Fruit fly (Drosophila melanogaster): ENCODE data around the gene bnk.
A peak's percentile ranks its signal among the peaks of the same experiment; 100 is the strongest.

bnk gene

DNA sequence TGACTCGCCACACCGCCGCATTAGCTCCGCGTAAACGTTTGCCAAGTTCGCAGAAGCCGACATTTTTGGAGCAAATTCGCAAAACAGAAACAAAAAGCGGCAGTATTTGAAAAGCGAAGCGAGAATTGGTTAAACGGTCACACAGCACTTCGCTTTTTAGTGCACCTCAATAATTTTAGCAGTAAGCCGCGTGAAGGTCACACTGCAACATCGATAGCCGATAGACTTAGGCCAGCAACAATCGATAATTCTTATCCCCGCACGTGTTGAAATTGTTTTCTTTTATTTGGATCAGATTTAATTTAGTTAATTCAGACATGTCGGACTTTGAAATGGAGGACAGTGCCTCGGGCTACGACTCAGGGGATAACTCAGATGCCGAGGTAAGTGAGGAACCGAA is 20.1 kb downstream of the bnk start, which contains the start of the genes Zwilch and CG1542:
Gene Zwilch (minus strand): TSS at position 150 of the 400 bp plus-strand sequence.
Gene CG1542 (plus strand): TSS at position 232 of the 400 bp plus-strand sequence.
- TF ChIP-seq woc (GFP tag; optimal IDR thresholded peaks at IDR 0.05) (no peak), Myc (optimal IDR thresholded peaks at IDR 0.05) (peak; percentile 59)

DNA sequence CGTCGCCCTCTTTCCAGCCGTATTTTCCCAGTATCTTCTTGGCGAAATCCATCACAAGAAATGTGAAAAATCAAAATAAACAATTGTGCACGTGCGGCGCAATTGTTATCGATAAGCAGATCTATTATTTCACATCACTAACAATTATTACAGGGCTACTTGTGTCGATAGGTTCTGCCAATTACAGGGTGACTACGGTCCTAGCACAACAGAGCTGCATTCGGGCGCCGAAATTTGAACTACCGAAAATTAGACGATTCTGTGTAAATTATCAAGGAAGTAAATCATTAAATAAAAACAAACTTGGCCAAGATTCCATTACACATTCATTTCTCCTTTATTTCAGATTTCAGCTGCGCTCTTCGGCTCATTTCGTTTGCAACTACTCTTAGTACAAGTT is 22.7 kb downstream of the bnk start, which contains the start of gene CG15561:
Gene CG15561 (minus strand): TSS at position 113 of the 400 bp plus-strand sequence.
- TF ChIP-seq HLH106 (tag; optimal IDR thresholded peaks at IDR 0.05), result peak; percentile 36
- TF ChIP-seq Rel (GFP tag; optimal IDR thresholded peaks at IDR 0.05), result no peak
- peak; percentile 45 for TF ChIP-seq Rel (tag; optimal IDR thresholded peaks at IDR 0.05)
- peak; percentile 27 for TF ChIP-seq Myc (optimal IDR thresholded peaks at IDR 0.05)
- TF ChIP-seq Hr83 (GFP tag; optimal IDR thresholded peaks at IDR 0.05; ENCODE audit: poor library complexity, severe bottlenecking), result peak; percentile 80
- no peak for TF ChIP-seq ey (GFP tag; optimal IDR thresholded peaks at IDR 0.05)

DNA sequence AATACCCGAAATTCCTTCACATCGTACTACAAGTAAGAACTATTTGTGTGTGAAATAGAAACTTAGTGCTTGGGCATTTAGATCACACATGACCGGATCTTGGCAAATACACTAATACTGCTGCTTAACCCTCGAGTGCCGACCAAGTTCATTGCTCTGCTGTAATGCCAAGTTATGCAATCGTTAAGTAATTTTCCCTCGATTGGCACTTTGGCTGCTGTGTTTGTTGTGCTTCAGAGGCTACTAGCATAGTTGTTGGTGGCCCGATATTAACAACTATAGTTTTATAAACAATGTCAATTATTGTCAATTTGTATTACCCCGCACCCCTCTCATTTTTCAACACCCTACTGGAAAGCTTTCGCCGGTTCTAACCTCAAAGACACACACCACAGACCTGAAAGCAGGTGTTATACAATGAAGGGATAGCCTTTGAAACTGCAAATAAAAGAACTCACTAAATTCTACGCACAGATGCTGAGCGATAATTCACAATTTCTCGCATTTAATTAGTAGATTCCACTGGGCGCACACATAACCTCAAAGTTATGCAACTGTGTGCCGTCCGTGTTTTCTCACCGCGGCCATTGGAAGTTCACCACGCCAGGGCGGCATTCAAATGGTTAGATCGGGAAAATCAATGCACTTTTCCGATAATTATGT is 25.2 kb downstream of the bnk start:
- no peak for TF ChIP-seq Jra (GFP tag; optimal IDR thresholded peaks at IDR 0.05)
- TF ChIP-seq GATAd (GFP tag; optimal IDR thresholded peaks at IDR 0.05), result no peak
- TF ChIP-seq N (GFP tag; optimal IDR thresholded peaks at IDR 0.05), result no peak
- no peak for TF ChIP-seq woc (GFP tag; optimal IDR thresholded peaks at IDR 0.05)
- no peak for TF ChIP-seq dl (GFP tag; optimal IDR thresholded peaks at IDR 0.05; ENCODE audit: insufficient read depth in 1 of 2, partially characterized antibody in 2 of 2)
- TF ChIP-seq h (GFP tag; optimal IDR thresholded peaks at IDR 0.05), result no peak
- TF ChIP-seq psq (GFP tag; optimal IDR thresholded peaks at IDR 0.05), result no peak
- TF ChIP-seq rgr (GFP tag; optimal IDR thresholded peaks at IDR 0.05), result no peak
- TF ChIP-seq sv (GFP tag; optimal IDR thresholded peaks at IDR 0.05), result no peak
- TF ChIP-seq brk (GFP tag; optimal IDR thresholded peaks at IDR 0.05), result no peak
- TF ChIP-seq Vsx2 (GFP tag; optimal IDR thresholded peaks at IDR 0.05; ENCODE audit: partially characterized antibody), result no peak
- TF ChIP-seq Sp1 (GFP tag; optimal IDR thresholded peaks at IDR 0.05), result peak; percentile 6
- TF ChIP-seq CrebA (GFP tag; optimal IDR thresholded peaks at IDR 0.05; ENCODE audit: borderline replicate concordance), result no peak
- TF ChIP-seq Myc (optimal IDR thresholded peaks at IDR 0.05), result peak; percentile 51
- no peak for TF ChIP-seq fru (GFP tag; optimal IDR thresholded peaks at IDR 0.05)
- no peak for TF ChIP-seq Rel (GFP tag; optimal IDR thresholded peaks at IDR 0.05)
- TF ChIP-seq Rel (tag; optimal IDR thresholded peaks at IDR 0.05), result peak; percentile 28
- no peak for TF ChIP-seq OdsH (GFP tag; optimal IDR thresholded peaks at IDR 0.05)
- no peak for TF ChIP-seq Hr83 (GFP tag; optimal IDR thresholded peaks at IDR 0.05; ENCODE audit: poor library complexity, severe bottlenecking)
- TF ChIP-seq Abd-B (GFP tag; optimal IDR thresholded peaks at IDR 0.05), result no peak

DNA sequence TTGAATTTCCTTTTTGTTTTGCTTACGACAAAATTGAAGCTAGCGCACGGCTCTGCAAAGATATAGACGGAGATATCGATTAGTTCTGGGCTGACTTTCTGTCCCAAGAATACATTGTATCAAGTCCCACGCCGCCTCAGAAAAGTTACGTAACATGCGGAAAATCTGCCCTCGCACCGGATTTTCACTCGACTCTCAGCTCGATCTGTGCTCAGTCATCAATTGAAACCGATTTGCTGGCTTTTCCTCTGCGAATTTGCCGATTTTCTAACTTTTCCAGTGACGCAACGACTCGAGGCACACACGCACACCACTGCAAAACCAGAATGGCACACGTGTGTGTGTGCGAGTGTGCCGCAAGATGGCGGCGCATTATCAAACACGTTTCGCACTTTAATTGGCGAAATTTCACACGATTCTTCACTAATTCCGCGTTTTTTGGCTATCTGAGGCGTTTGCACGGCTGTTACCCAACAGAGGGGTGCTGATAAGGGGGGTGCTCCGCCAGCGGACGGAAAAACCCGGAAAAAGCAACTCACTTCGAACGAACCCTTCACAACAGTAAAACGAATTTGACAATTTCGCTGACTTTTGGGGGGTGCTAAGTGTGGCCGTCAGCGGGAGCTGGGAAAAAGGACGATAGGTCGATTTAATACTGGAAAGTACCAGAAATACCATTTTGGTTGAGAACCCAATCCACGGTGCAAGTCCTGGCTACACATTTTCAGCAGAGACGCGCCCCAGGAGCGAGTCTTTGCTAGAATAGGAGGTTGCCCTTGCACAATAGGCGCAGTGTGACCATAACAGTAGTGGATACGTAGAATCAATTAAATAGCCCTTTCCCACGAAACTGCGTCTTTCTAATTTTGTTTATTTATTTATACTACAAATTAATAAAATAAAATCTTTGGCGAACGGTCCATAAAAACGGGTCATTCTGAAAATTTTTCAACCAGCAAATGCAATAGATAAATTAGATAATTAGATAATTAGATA is 26.1 kb downstream of the bnk start, which contains the start of gene ATPsynC:
Gene ATPsynC (minus strand): TSS at position 634 of the 996 bp plus-strand sequence.
- TF ChIP-seq usp (GFP tag; optimal IDR thresholded peaks at IDR 0.05) (no peak), CG9705 (GFP tag; optimal IDR thresholded peaks at IDR 0.05) (no peak), rgr (GFP tag; optimal IDR thresholded peaks at IDR 0.05) (peak; percentile 31), br (GFP tag; optimal IDR thresholded peaks at IDR 0.05) (peak; percentile 40), sv (GFP tag; optimal IDR thresholded peaks at IDR 0.05) (peak; percentile 19), dl (GFP tag; optimal IDR thresholded peaks at IDR 0.05; ENCODE audit: insufficient read depth in 1 of 2, partially characterized antibody in 2 of 2) (peak; percentile 16 to 47), sage (GFP tag; optimal IDR thresholded peaks at IDR 0.05) (no peak), CrebA (GFP tag; optimal IDR thresholded peaks at IDR 0.05; ENCODE audit: borderline replicate concordance) (no peak), Mio (GFP tag; optimal IDR thresholded peaks at IDR 0.05) (no peak), woc (GFP tag; optimal IDR thresholded peaks at IDR 0.05) (no peak), CG32264 (GFP tag; optimal IDR thresholded peaks at IDR 0.05) (no peak), N (GFP tag; optimal IDR thresholded peaks at IDR 0.05) (peak; percentile 95), lola (GFP tag; optimal IDR thresholded peaks at IDR 0.05) (no peak), brk (GFP tag; optimal IDR thresholded peaks at IDR 0.05) (no peak), Sp1 (GFP tag; optimal IDR thresholded peaks at IDR 0.05) (peak; percentile 75), Hr83 (GFP tag; optimal IDR thresholded peaks at IDR 0.05; ENCODE audit: poor library complexity, severe bottlenecking) (peak; percentile 57), Vsx2 (GFP tag; optimal IDR thresholded peaks at IDR 0.05; ENCODE audit: partially characterized antibody) (no peak), Dfd (GFP tag; optimal IDR thresholded peaks at IDR 0.05) (no peak), ey (GFP tag; optimal IDR thresholded peaks at IDR 0.05) (no peak), pan (optimal IDR thresholded peaks at IDR 0.05) (no peak), GATAd (GFP tag; optimal IDR thresholded peaks at IDR 0.05) (no peak), Dif (GFP tag; optimal IDR thresholded peaks at IDR 0.05; ENCODE audit: partially characterized antibody) (no peak), Myc (optimal IDR thresholded peaks at IDR 0.05) (peak; percentile 4), Abd-B (GFP tag; optimal IDR thresholded peaks at IDR 0.05) (no peak), dmrt93B (GFP tag; optimal IDR thresholded peaks at IDR 0.05) (no peak), psq (GFP tag; optimal IDR thresholded peaks at IDR 0.05) (no peak), foxo (GFP tag; optimal IDR thresholded peaks at IDR 0.05) (peak in 1 of 2 experiments; percentile 30), OdsH (GFP tag; optimal IDR thresholded peaks at IDR 0.05) (peak; percentile 2), jim (GFP tag; optimal IDR thresholded peaks at IDR 0.05) (no peak), tai (GFP tag; optimal IDR thresholded peaks at IDR 0.05) (no peak), Hr78 (GFP tag; optimal IDR thresholded peaks at IDR 0.05) (peak; percentile 14), fru (GFP tag; optimal IDR thresholded peaks at IDR 0.05) (no peak), Hnf4 (GFP tag; optimal IDR thresholded peaks at IDR 0.05) (no peak)
